Worm (Caenorhabditis elegans): ENCODE results near the gene F47D2.11.

DNA sequence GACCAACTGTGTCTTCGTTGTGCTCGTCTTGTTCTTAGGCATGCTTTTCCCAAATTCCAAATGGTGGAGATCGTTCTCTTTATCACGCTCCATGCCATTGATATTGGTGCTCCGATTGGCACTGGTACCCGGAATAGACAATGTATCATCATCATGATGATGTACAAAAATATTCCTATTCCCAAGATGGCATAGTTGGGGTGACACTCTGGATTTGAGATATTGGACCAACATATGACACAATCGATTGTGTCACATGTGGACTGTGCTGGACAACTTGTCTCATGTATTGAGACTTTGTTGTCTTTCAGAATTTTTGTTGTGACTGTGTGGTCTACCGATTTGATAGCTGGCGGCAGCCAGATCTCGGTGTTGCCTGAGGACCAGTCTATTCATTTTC, 8.4 kb upstream of the F47D2.11 start:
- TF ChIP-seq zip-5 (tag; optimal IDR thresholded peaks at IDR 0.05) (no peak), rnt-1 (tag; optimal IDR thresholded peaks at IDR 0.05) (no peak), unc-42 (tag; optimal IDR thresholded peaks at IDR 0.05) (no peak), ceh-48 (tag; optimal IDR thresholded peaks at IDR 0.05) (no peak), mec-3 (tag; optimal IDR thresholded peaks at IDR 0.05; ENCODE audit: borderline replicate concordance) (no peak), pha-4 (tag; optimal IDR thresholded peaks at IDR 0.05) (no peak), pax-1 (tag; optimal IDR thresholded peaks at IDR 0.05) (no peak), nhr-11 (tag; optimal IDR thresholded peaks at IDR 0.05) (no peak), ceh-9 (tag; optimal IDR thresholded peaks at IDR 0.05) (no peak), sox-4 (tag; optimal IDR thresholded peaks at IDR 0.05) (no peak)
